Worm (Caenorhabditis elegans) whole organism, L4 larva: ENCODE measurements around the gene unc-17.

Source experiments
- F44E2.7 ChIP-seq: fragments of 200-800 bp; sonication (Bioruptor generic); IDR thresholded peaks from 2 replicates; pipeline ENCODE4 v2.1.2; 2022; ENCODE audit warnings: missing genetic modification characterization, missing compliant biosample characterization
- ceh-28 ChIP-seq: fragments of 150-350 bp; optimal IDR thresholded peaks from 2 replicates; lab custom pipeline; 2014; ENCODE audit warnings: missing biosample characterization, missing genetic modification reagents, missing genetic modification characterization
- hlh-11 ChIP-seq: fragments of 200-800 bp; sonication (Bioruptor generic); optimal IDR thresholded peaks from 2 replicates; lab custom pipeline; 2018; ENCODE audit warnings: mild to moderate bottlenecking, missing genetic modification characterization, missing compliant biosample characterization
- hlh-30 ChIP-seq: sonication (generic microtip); optimal IDR thresholded peaks from 2 replicates; lab custom pipeline; 2017; ENCODE audit warnings: antibody characterized with exemption, mild to moderate bottlenecking, missing genetic modification characterization, missing compliant biosample characterization; ENCODE audit not compliant: insufficient read depth
- lin-13 ChIP-seq: fragments of 150-350 bp; optimal IDR thresholded peaks from 2 replicates; lab custom pipeline; 2014; ENCODE audit warnings: missing biosample characterization, missing genetic modification reagents, missing genetic modification characterization
- madf-5 ChIP-seq, 2 experiments: fragments of 200-800 bp; sonication (Bioruptor generic); IDR thresholded peaks; 2 replicates each; pipeline ENCODE4 v1.3.6; 2022; ENCODE audit warnings: missing compliant biosample characterization in 2 of 2, missing genetic modification characterization in 2 of 2
- mdl-1 ChIP-seq, 2 experiments: fragments of 150-350 bp in 1 of 2; sonication (generic microtip) in 1 of 2; optimal IDR thresholded peaks; 2 replicates each; lab custom pipeline; 2014 to 2017; ENCODE audit warnings: missing biosample characterization in 2 of 2, missing genetic modification characterization in 2 of 2
- pha-4 ChIP-seq, 2 experiments: fragments of 150-350 bp in 1 of 2; fragments of 200-800 bp in 1 of 2; sonication (Bioruptor generic) in 1 of 2; IDR thresholded peaks in 1 of 2; optimal IDR thresholded peaks in 1 of 2; 2 replicates each; pipeline versions ENCODE4 v1.3.6 to Lab custom; 2014 to 2022; ENCODE audit warnings: missing genetic modification characterization in 2 of 2, missing genetic modification reagents in 2 of 2, missing biosample characterization in 1 of 2, missing compliant biosample characterization in 1 of 2

DNA sequence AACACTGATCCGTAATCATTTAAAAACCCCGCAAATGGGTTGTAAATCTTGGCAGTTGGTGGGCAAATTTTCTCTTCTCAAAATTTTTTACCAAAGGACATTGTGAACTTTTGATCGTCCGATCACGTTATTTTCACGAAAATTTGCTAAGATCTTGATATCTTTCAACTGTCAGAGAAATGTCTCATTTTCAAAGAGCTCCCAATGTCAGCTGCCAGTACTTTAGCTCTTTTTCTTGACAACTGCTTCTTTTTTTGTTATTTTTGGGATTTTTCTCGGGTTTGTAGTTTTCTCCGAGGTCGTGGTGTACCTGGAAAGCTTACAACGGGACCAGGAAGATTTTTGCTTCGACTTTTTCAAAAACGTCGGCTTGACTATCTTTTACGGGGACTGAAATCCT, 31.4 kb upstream of the unc-17 start:
- no peak for TF ChIP-seq F44E2.7 (GFP tag; lab: Robert Waterston, UW)
- TF ChIP-seq lin-13: no peak
- TF ChIP-seq ceh-28 (tag; lab: Kevin White, UChicago): no peak
- TF ChIP-seq hlh-11 (tag; lab: Kevin White, UChicago): no peak
- TF ChIP-seq madf-5 (GFP tag; IDR thresholded peaks at IDR 0.05; lab: Robert Waterston, UW): no peak
- no peak for TF ChIP-seq mdl-1 (tag; optimal IDR thresholded peaks at IDR 0.05; lab: Kevin White, UChicago)
- TF ChIP-seq hlh-30 (tag; lab: Kevin White, UChicago): no peak
- TF ChIP-seq pha-4 (GFP tag; IDR thresholded peaks at IDR 0.05; lab: Robert Waterston, UW): no peak
- no peak for TF ChIP-seq pha-4 (tag; optimal IDR thresholded peaks at IDR 0.05; lab: Kevin White, UChicago)
